Fruit fly (Drosophila melanogaster) whole organism, pupa: ENCODE measurements around the gene CG17440.

Source experiments
- CG10348 ChIP-seq: fragments of 200-800 bp; sonication (Bioruptor generic); IDR thresholded peaks from 2 replicates; pipeline ENCODE4 v1.3.6; 2022; ENCODE audit warnings: missing biosample characterization, missing genetic modification characterization
- CG12605 ChIP-seq: fragments of 200-800 bp; sonication (Bioruptor generic); IDR thresholded peaks from 2 replicates; pipeline ENCODE4 v1.3.6; 2022; ENCODE audit warnings: missing biosample characterization, missing genetic modification characterization
- CG14655 ChIP-seq: fragments of 200-800 bp; sonication (Bioruptor generic); optimal IDR thresholded peaks from 3 replicates; lab custom pipeline; 2017; ENCODE audit warnings: mild to moderate bottlenecking, missing biosample characterization, missing genetic modification reagents, missing genetic modification characterization
- CG15710 ChIP-seq: fragments of 200-800 bp; sonication (Bioruptor generic); optimal IDR thresholded peaks from 2 replicates; lab custom pipeline; 2018; ENCODE audit warnings: missing biosample characterization, mild to moderate bottlenecking, missing genetic modification characterization, moderate library complexity
- CG34367 ChIP-seq: fragments of 200-800 bp; sonication (Bioruptor generic); optimal IDR thresholded peaks from 2 replicates; lab custom pipeline; 2018; ENCODE audit warnings: missing biosample characterization, mild to moderate bottlenecking, missing genetic modification characterization
- CG4496 ChIP-seq: fragments of 200-800 bp; sonication (Bioruptor generic); IDR thresholded peaks from 3 replicates; pipeline ENCODE4 v1.3.6; 2022; ENCODE audit warnings: missing biosample characterization, missing genetic modification characterization
- CG8301 ChIP-seq: fragments of 200-800 bp; sonication (Bioruptor generic); optimal IDR thresholded peaks from 2 replicates; lab custom pipeline; 2018; ENCODE audit warnings: missing biosample characterization, mild to moderate bottlenecking, missing genetic modification characterization
- CG9948 ChIP-seq: fragments of 200-800 bp; sonication (Bioruptor generic); optimal IDR thresholded peaks from 2 replicates; lab custom pipeline; 2018; ENCODE audit warnings: missing biosample characterization, mild to moderate bottlenecking, missing genetic modification characterization, moderate library complexity
- D1 ChIP-seq: fragments of 200-800 bp; sonication (Bioruptor generic); optimal IDR thresholded peaks from 2 replicates; lab custom pipeline; 2018; ENCODE audit warnings: missing biosample characterization, mild to moderate bottlenecking, missing genetic modification characterization, moderate library complexity
- EcR ChIP-seq: fragments of 200-800 bp; sonication (Bioruptor generic); optimal IDR thresholded peaks from 3 replicates; lab custom pipeline; 2019; ENCODE audit warnings: missing biosample characterization, missing genetic modification characterization, mild to moderate bottlenecking, moderate library complexity, missing genetic modification reagents
- Ets98B ChIP-seq: fragments of 200-800 bp; sonication (Bioruptor generic); IDR thresholded peaks from 2 replicates; pipeline ENCODE4 v1.3.6; 2022; ENCODE audit warnings: missing biosample characterization, missing genetic modification characterization
- Pif1A ChIP-seq: fragments of 200-800 bp; sonication (Bioruptor generic); optimal IDR thresholded peaks from 3 replicates; lab custom pipeline; 2016; ENCODE audit warnings: missing biosample characterization, missing genetic modification characterization
- Snoo ChIP-seq: fragments of 200-800 bp; sonication (Bioruptor generic); optimal IDR thresholded peaks from 3 replicates; lab custom pipeline; 2017; ENCODE audit warnings: missing biosample characterization, mild to moderate bottlenecking, missing genetic modification characterization, inconsistent platforms
- gl ChIP-seq: fragments of 200-800 bp; sonication (Bioruptor generic); optimal IDR thresholded peaks from 2 replicates; lab custom pipeline; 2018; ENCODE audit warnings: missing biosample characterization, mild to moderate bottlenecking, missing genetic modification characterization

dm6 chrX:9225137-9225536, 44.6 kb downstream of the CG17440 start, which contains the start of gene CG15370:
- TF ChIP-seq CG14655 (GFP tag; lab: Kevin White, UChicago) (no peak), EcR (GFP tag; lab: Kevin White, UChicago) (no peak), CG8301 (no peak), CG34367 (tag; lab: Kevin White, UChicago) (no peak), CG4496 (no peak), D1 (tag; lab: Kevin White, UChicago) (no peak), Pif1A (GFP tag; lab: Kevin White, UChicago) (no peak), CG15710 (no peak), Ets98B (GFP tag; lab: Robert Waterston, UW) (no peak), Snoo (tag; lab: Kevin White, UChicago) (no peak), CG10348 (GFP tag; lab: Robert Waterston, UW) (no peak), CG12605 (GFP tag; lab: Robert Waterston, UW) (no peak), CG9948 (no peak), gl (tag; lab: Kevin White, UChicago) (no peak)
